ENCODE assay signal across 5 worm cellular contexts in genomic region chrII:4495844-4496243, ce11.
TF ChIP-seq lines count a peak whose summit lies in the region.

No protein-coding gene starts in this region.

TF ChIP-seq in whole organism, L1 larva, 84 proteins besides CTCF, POLR2A, EP300 and RAD21:
- TF ChIP-seq dpl-1 (GFP tag; optimal IDR thresholded peaks at IDR 0.05; lab: Kevin White, UChicago) (no peak), nhr-71 (tag; optimal IDR thresholded peaks at IDR 0.05; lab: Kevin White, UChicago) (no peak), efl-3 (GFP tag; optimal IDR thresholded peaks at IDR 0.05; lab: Kevin White, UChicago) (no peak), ets-5 (GFP tag; IDR thresholded peaks at IDR 0.05; lab: Robert Waterston, UW) (no peak), unc-98 (GFP tag; IDR thresholded peaks at IDR 0.05; lab: Robert Waterston, UW) (no peak), elt-2 (tag; optimal IDR thresholded peaks at IDR 0.05; lab: Kevin White, UChicago) (peak; percentile 13), lin-39 (tag; optimal IDR thresholded peaks at IDR 0.05; lab: Kevin White, UChicago) (no peak), C34B4.2 (tag; optimal IDR thresholded peaks at IDR 0.05; lab: Kevin White, UChicago) (no peak)

TF ChIP-seq in whole organism, L2 larva, 48 proteins besides CTCF, POLR2A, EP300 and RAD21:
- TF ChIP-seq ceh-82 (tag; optimal IDR thresholded peaks at IDR 0.05; lab: Kevin White, UChicago) (no peak), sma-9 (GFP tag; optimal IDR thresholded peaks at IDR 0.05; lab: Kevin White, UChicago) (no peak), sma-9 (tag; optimal IDR thresholded peaks at IDR 0.05; lab: Kevin White, UChicago) (no peak), dmd-4 (tag; optimal IDR thresholded peaks at IDR 0.05; lab: Kevin White, UChicago) (no peak), skn-1 (tag; optimal IDR thresholded peaks at IDR 0.05; lab: Kevin White, UChicago) (no peak), fos-1 (tag; optimal IDR thresholded peaks at IDR 0.05; lab: Kevin White, UChicago) (peak; percentile 64), ZK546.5 (tag; optimal IDR thresholded peaks at IDR 0.05; lab: Kevin White, UChicago) (no peak), nhr-25 (tag; optimal IDR thresholded peaks at IDR 0.05; lab: Kevin White, UChicago) (no peak), lin-13 (GFP tag; optimal IDR thresholded peaks at IDR 0.05; lab: Kevin White, UChicago) (no peak), lin-11 (tag; optimal IDR thresholded peaks at IDR 0.05; lab: Kevin White, UChicago) (no peak)

TF ChIP-seq in whole organism, L3 larva, 47 proteins besides CTCF, POLR2A, EP300 and RAD21:
- TF ChIP-seq egl-27 (tag; optimal IDR thresholded peaks at IDR 0.05; lab: Kevin White, UChicago) (no peak), mdl-1 (tag; optimal IDR thresholded peaks at IDR 0.05; lab: Kevin White, UChicago) (no peak), elt-2 (tag; optimal IDR thresholded peaks at IDR 0.05; lab: Kevin White, UChicago) (peak; percentile 59)

TF ChIP-seq in whole organism, L4 larva, 104 proteins besides CTCF, POLR2A, EP300 and RAD21:
- no peak for TF ChIP-seq gei-8 (GFP tag; optimal IDR thresholded peaks at IDR 0.05; lab: Kevin White, UChicago)
- TF ChIP-seq dmd-6 (GFP tag; IDR thresholded peaks at IDR 0.05; lab: Robert Waterston, UW), result peak; percentile 45
- peak; percentile 40 for TF ChIP-seq pqm-1 (tag; optimal IDR thresholded peaks at IDR 0.05; lab: Kevin White, UChicago)
- no peak for TF ChIP-seq nhr-41 (GFP tag; IDR thresholded peaks at IDR 0.05; lab: Robert Waterston, UW)
- TF ChIP-seq ceh-28 (tag; optimal IDR thresholded peaks at IDR 0.05; lab: Kevin White, UChicago), result no peak
- no peak for TF ChIP-seq ces-1 (GFP tag; optimal IDR thresholded peaks at IDR 0.05; lab: Kevin White, UChicago)
- no peak for TF ChIP-seq ceh-20 (GFP tag; IDR thresholded peaks at IDR 0.05; lab: Robert Waterston, UW)
- no peak for TF ChIP-seq mdl-1 (tag; optimal IDR thresholded peaks at IDR 0.05; lab: Kevin White, UChicago)
- TF ChIP-seq ztf-11 (tag; optimal IDR thresholded peaks at IDR 0.05; lab: Kevin White, UChicago), result no peak
- 0 out of 2 replicates have a peak, but pooled peaks have one; percentile 53 for TF ChIP-seq php-3 (GFP tag; IDR thresholded peaks at IDR 0.05; lab: Robert Waterston, UW)
- TF ChIP-seq tra-1 (GFP tag; IDR thresholded peaks at IDR 0.05; lab: Robert Waterston, UW), result 0 out of 2 replicates have a peak, but pooled peaks have one; percentile 41
- no peak for TF ChIP-seq zfp-2 (tag; optimal IDR thresholded peaks at IDR 0.05; lab: Kevin White, UChicago)
- no peak for TF ChIP-seq daf-16 (GFP tag; optimal IDR thresholded peaks at IDR 0.05; lab: Kevin White, UChicago)
- peak; percentile 27 for TF ChIP-seq daf-16 (tag; optimal IDR thresholded peaks at IDR 0.05; lab: Kevin White, UChicago)
- TF ChIP-seq egl-43 (GFP tag; IDR thresholded peaks at IDR 0.05; lab: Robert Waterston, UW), result no peak
- no peak for TF ChIP-seq F10B5.3 (tag; optimal IDR thresholded peaks at IDR 0.05; lab: Kevin White, UChicago)
- TF ChIP-seq nhr-28 (tag; optimal IDR thresholded peaks at IDR 0.05; lab: Kevin White, UChicago), result peak; percentile 53
- TF ChIP-seq dve-1 (tag; optimal IDR thresholded peaks at IDR 0.05; lab: Kevin White, UChicago; ENCODE audit: insufficient read depth), result peak; percentile 17
- no peak for TF ChIP-seq lin-29 (GFP tag; IDR thresholded peaks at IDR 0.05; lab: Robert Waterston, UW)
- no peak for TF ChIP-seq unc-62 (GFP tag; optimal IDR thresholded peaks at IDR 0.05 in 1 of 2; lab: Kevin White, UChicago)
- TF ChIP-seq unc-62 (tag; optimal IDR thresholded peaks at IDR 0.05; lab: Kevin White, UChicago), result no peak

TF ChIP-seq in whole organism, young adult, 124 proteins besides CTCF, POLR2A, EP300 and RAD21:
- no peak for TF ChIP-seq cebp-1 (GFP tag; IDR thresholded peaks at IDR 0.05; lab: Robert Waterston, UW)
- no peak for TF ChIP-seq cebp-1 (tag; optimal IDR thresholded peaks at IDR 0.05; lab: Kevin White, UChicago)
- no peak for TF ChIP-seq nfyb-1 (GFP tag; IDR thresholded peaks at IDR 0.05; lab: Robert Waterston, UW)
- no peak for TF ChIP-seq hlh-12 (tag; optimal IDR thresholded peaks at IDR 0.05; lab: Kevin White, UChicago)
- TF ChIP-seq atf-7 (tag; optimal IDR thresholded peaks at IDR 0.05; lab: Kevin White, UChicago), result no peak
- peak; percentile 62 for TF ChIP-seq nhr-80 (tag; optimal IDR thresholded peaks at IDR 0.05; lab: Kevin White, UChicago)
- TF ChIP-seq attf-3 (GFP tag; conservative IDR thresholded peaks at IDR 0.05; lab: Robert Waterston, UW), result no peak
- TF ChIP-seq K12H6.12 (tag; optimal IDR thresholded peaks at IDR 0.05; lab: Kevin White, UChicago), result no peak
- no peak for TF ChIP-seq C06A6.2 (GFP tag; conservative IDR thresholded peaks at IDR 0.05; lab: Robert Waterston, UW)
